Fruit fly (Drosophila melanogaster) whole organism, embryonic: ENCODE measurements around the gene CG10301.

Experiments used
- Aef1 ChIP-seq: fragments of 200-800 bp; sonication (Bioruptor generic); IDR thresholded peaks from 3 replicates; pipeline ENCODE4 v1.3.6; 2022; ENCODE audit warnings: missing biosample characterization, missing genetic modification characterization
- CG11398 ChIP-seq: fragments of 200-800 bp; sonication (Bioruptor generic); optimal IDR thresholded peaks from 2 replicates; lab custom pipeline; 2016; ENCODE audit warnings: missing biosample characterization, missing genetic modification characterization
- CG13296 ChIP-seq: fragments of 200-800 bp; sonication (Bioruptor generic); optimal IDR thresholded peaks from 3 replicates; lab custom pipeline; 2018; ENCODE audit warnings: missing biosample characterization, mild to moderate bottlenecking, missing genetic modification characterization
- CG16779 ChIP-seq: fragments of 200-800 bp; sonication (Bioruptor generic); IDR thresholded peaks from 2 replicates; pipeline ENCODE4 v1.3.6; 2022; ENCODE audit warnings: missing biosample characterization, missing genetic modification characterization
- CG17612 ChIP-seq: fragments of 200-800 bp; sonication (Bioruptor generic); IDR thresholded peaks from 2 replicates; pipeline ENCODE4 v1.3.6; 2022; ENCODE audit warnings: missing biosample characterization, missing genetic modification characterization
- CG18476 ChIP-seq: fragments of 200-800 bp; sonication (Bioruptor generic); optimal IDR thresholded peaks from 2 replicates; lab custom pipeline; 2016; ENCODE audit warnings: missing biosample characterization, mild to moderate bottlenecking, missing genetic modification characterization
- CG2129 ChIP-seq: fragments of 200-800 bp; sonication (Bioruptor generic); IDR thresholded peaks from 2 replicates; pipeline ENCODE4 v1.3.6; 2022; ENCODE audit warnings: missing biosample characterization, missing genetic modification characterization; ENCODE audit not compliant: partially characterized antibody
- CG30403 ChIP-seq: fragments of 200-800 bp; sonication (Bioruptor generic); optimal IDR thresholded peaks from 3 replicates; lab custom pipeline; 2016; ENCODE audit warnings: missing biosample characterization, missing genetic modification characterization
- CG3163 ChIP-seq: fragments of 200-800 bp; sonication (Bioruptor generic); optimal IDR thresholded peaks from 3 replicates; lab custom pipeline; 2016; ENCODE audit warnings: missing biosample characterization, missing genetic modification characterization
- CG32532 ChIP-seq: fragments of 200-800 bp; sonication (Bioruptor generic); IDR thresholded peaks from 2 replicates; pipeline ENCODE4 v1.3.6; 2022; ENCODE audit warnings: missing biosample characterization, missing genetic modification characterization
- CG3407 ChIP-seq: fragments of 200-800 bp; sonication (Bioruptor generic); optimal IDR thresholded peaks from 2 replicates; lab custom pipeline; 2018; ENCODE audit warnings: missing biosample characterization, mild to moderate bottlenecking, missing genetic modification characterization
- CG4730 ChIP-seq: fragments of 200-800 bp; sonication (Bioruptor generic); IDR thresholded peaks from 2 replicates; pipeline ENCODE4 v1.3.6; 2022; ENCODE audit warnings: missing biosample characterization, missing genetic modification characterization
- CG5953 ChIP-seq: fragments of 200-800 bp; sonication (Bioruptor generic); IDR thresholded peaks from 2 replicates; pipeline ENCODE4 v1.3.6; 2022; ENCODE audit warnings: missing biosample characterization, missing genetic modification characterization
- CG6272 ChIP-seq: fragments of 200-800 bp; sonication (Bioruptor generic); IDR thresholded peaks from 2 replicates; pipeline ENCODE4 v1.3.6; 2022; ENCODE audit warnings: missing biosample characterization, missing genetic modification characterization
- CG6854 ChIP-seq: fragments of 200-800 bp; sonication (Bioruptor generic); optimal IDR thresholded peaks from 3 replicates; lab custom pipeline; 2017; ENCODE audit warnings: missing biosample characterization, mild to moderate bottlenecking, missing genetic modification characterization
- CG8478 ChIP-seq: fragments of >200 bp; optimal IDR thresholded peaks from 2 replicates; lab custom pipeline; 2018
- CG8924 ChIP-seq: fragments of 200-800 bp; optimal IDR thresholded peaks from 3 replicates; lab custom pipeline; 2019; ENCODE audit warnings: missing biosample characterization, mild to moderate bottlenecking, missing genetic modification characterization, moderate library complexity
- CG8944 ChIP-seq: fragments of 200-800 bp; sonication (Bioruptor generic); optimal IDR thresholded peaks from 3 replicates; lab custom pipeline; 2016; ENCODE audit warnings: missing biosample characterization, missing genetic modification characterization
- CG9817 ChIP-seq: fragments of 200-800 bp; sonication (Bioruptor generic); optimal IDR thresholded peaks from 2 replicates; lab custom pipeline; 2018; ENCODE audit warnings: missing biosample characterization, mild to moderate bottlenecking, missing genetic modification characterization, moderate library complexity
- CG9876 ChIP-seq: fragments of 200-800 bp; sonication (Bioruptor generic); optimal IDR thresholded peaks from 2 replicates; lab custom pipeline; 2016; ENCODE audit warnings: missing biosample characterization, missing genetic modification characterization
- Doc2 ChIP-seq: fragments of 200-800 bp; sonication (Bioruptor generic); IDR thresholded peaks from 2 replicates; pipeline ENCODE4 v1.3.6; 2022; ENCODE audit warnings: missing biosample characterization, missing genetic modification characterization
- ERR ChIP-seq: fragments of 200-800 bp; sonication (Bioruptor generic); optimal IDR thresholded peaks from 2 replicates; lab custom pipeline; 2016; ENCODE audit warnings: missing biosample characterization, missing genetic modification characterization
- Fer3 ChIP-seq: fragments of 200-800 bp; sonication (Bioruptor generic); optimal IDR thresholded peaks from 2 replicates; lab custom pipeline; 2018; ENCODE audit warnings: missing biosample characterization, mild to moderate bottlenecking, missing genetic modification characterization, moderate library complexity
- GATAe ChIP-seq: fragments of 200-800 bp; sonication (Bioruptor generic); conservative IDR thresholded peaks from 2 replicates; pipeline ENCODE4 v1.3.6; 2022; ENCODE audit warnings: missing biosample characterization, missing genetic modification characterization
- Hey ChIP-seq: fragments of 200-800 bp; sonication (Bioruptor generic); optimal IDR thresholded peaks from 3 replicates; lab custom pipeline; 2018; ENCODE audit warnings: missing biosample characterization, mild to moderate bottlenecking, missing genetic modification characterization
- Hmx ChIP-seq: fragments of 200-800 bp; sonication (Bioruptor generic); optimal IDR thresholded peaks from 2 replicates; lab custom pipeline; 2016; ENCODE audit warnings: missing biosample characterization, missing genetic modification characterization
- Opbp ChIP-seq: fragments of 200-800 bp; sonication (Bioruptor generic); IDR thresholded peaks from 3 replicates; pipeline ENCODE4 v1.3.6; 2022; ENCODE audit warnings: missing biosample characterization, missing genetic modification characterization; ENCODE audit not compliant: partially characterized antibody
- Optix ChIP-seq: fragments of 200-800 bp; sonication (Bioruptor generic); IDR thresholded peaks from 3 replicates; pipeline ENCODE4 v1.3.6; 2022; ENCODE audit warnings: missing biosample characterization, missing genetic modification characterization
- Spps ChIP-seq: fragments of 200-800 bp; sonication (Bioruptor generic); optimal IDR thresholded peaks from 2 replicates; lab custom pipeline; 2018; ENCODE audit warnings: missing biosample characterization, mild to moderate bottlenecking, missing genetic modification characterization
- Usf ChIP-seq: fragments of 200-800 bp; sonication (Bioruptor generic); optimal IDR thresholded peaks from 2 replicates; lab custom pipeline; 2017; ENCODE audit warnings: missing genotype, missing biosample characterization, missing genetic modification characterization
- Xrp1 ChIP-seq: fragments of 200-800 bp; sonication (Bioruptor generic); IDR thresholded peaks from 2 replicates; pipeline ENCODE4 v1.3.6; 2022; ENCODE audit warnings: missing biosample characterization, missing genetic modification characterization
- aop ChIP-seq: fragments of 200-800 bp; sonication (Bioruptor generic); IDR thresholded peaks from 2 replicates; pipeline ENCODE4 v1.3.6; 2022; ENCODE audit warnings: missing biosample characterization, missing genetic modification characterization
- btn ChIP-seq: fragments of 200-800 bp; sonication (Bioruptor generic); optimal IDR thresholded peaks from 2 replicates; lab custom pipeline; 2016; ENCODE audit warnings: missing biosample characterization, missing genetic modification characterization
- cad ChIP-seq: fragments of >200 bp; optimal IDR thresholded peaks from 2 replicates; lab custom pipeline; 2017; ENCODE audit warnings: missing biosample characterization, missing genetic modification characterization
- ci ChIP-seq: fragments of 200-800 bp; sonication (Bioruptor generic); IDR thresholded peaks from 3 replicates; pipeline ENCODE4 v1.3.6; 2022; ENCODE audit warnings: missing biosample characterization, missing genetic modification characterization
- dati ChIP-seq: fragments of 200-800 bp; sonication (Bioruptor generic); IDR thresholded peaks from 2 replicates; pipeline ENCODE4 v1.3.6; 2022; ENCODE audit warnings: missing biosample characterization, missing genetic modification characterization
- en ChIP-seq: fragments of 200-800 bp; sonication (Bioruptor generic); optimal IDR thresholded peaks from 2 replicates; lab custom pipeline; 2016; ENCODE audit warnings: missing biosample characterization, missing genetic modification characterization
- exex ChIP-seq: fragments of 200-800 bp; sonication (Bioruptor generic); optimal IDR thresholded peaks from 4 replicates; lab custom pipeline; 2018; ENCODE audit warnings: missing biosample characterization, mild to moderate bottlenecking, missing genetic modification characterization, moderate library complexity
- ftz-f1 ChIP-seq: fragments of 200-800 bp; sonication (Bioruptor generic); optimal IDR thresholded peaks from 2 replicates; lab custom pipeline; 2016; ENCODE audit warnings: missing biosample characterization, missing genetic modification characterization
- gsb-n ChIP-seq: fragments of 200-800 bp; sonication (Bioruptor generic); optimal IDR thresholded peaks from 3 replicates; lab custom pipeline; 2018; ENCODE audit warnings: missing biosample characterization, mild to moderate bottlenecking, missing genetic modification characterization
- hkb ChIP-seq, 2 experiments: fragments of 200-800 bp in 1 of 2; fragments of >200 bp in 1 of 2; sonication (Bioruptor generic) in 1 of 2; IDR thresholded peaks in 1 of 2; optimal IDR thresholded peaks in 1 of 2; 2 replicates each; pipeline versions ENCODE4 v1.3.6 to Lab custom; 2017 to 2022; ENCODE audit warnings: missing biosample characterization in 1 of 2, missing genetic modification characterization in 1 of 2
- kah ChIP-seq: fragments of 200-800 bp; sonication (Bioruptor generic); optimal IDR thresholded peaks from 2 replicates; lab custom pipeline; 2018; ENCODE audit warnings: missing biosample characterization, mild to moderate bottlenecking, missing genetic modification characterization
- lilli ChIP-seq: fragments of 200-800 bp; sonication (Bioruptor generic); optimal IDR thresholded peaks from 3 replicates; lab custom pipeline; 2016; ENCODE audit warnings: missing biosample characterization, missing genetic modification characterization
- p53 ChIP-seq: fragments of 200-800 bp; sonication (Bioruptor generic); optimal IDR thresholded peaks from 2 replicates; lab custom pipeline; 2016; ENCODE audit warnings: missing biosample characterization, missing genetic modification characterization
- prd ChIP-seq, 3 experiments: fragments of >200 bp in 2 of 3; fragments of 200-800 bp in 1 of 3; sonication (Bioruptor generic) in 1 of 3; optimal IDR thresholded peaks in 2 of 3; IDR thresholded peaks in 1 of 3; 2 replicates in 2 of 3; 3 replicates in 1 of 3; pipeline versions ENCODE4 v1.3.6 to Lab custom; 2017 to 2022; ENCODE audit warnings: missing biosample characterization in 1 of 3, missing genetic modification characterization in 1 of 3
- ro ChIP-seq: fragments of 200-800 bp; sonication (Bioruptor generic); IDR thresholded peaks from 2 replicates; pipeline ENCODE4 v1.3.6; 2022; ENCODE audit warnings: missing biosample characterization, missing genetic modification characterization
- sens ChIP-seq: fragments of 200-800 bp; sonication (Bioruptor generic); peaks from one replicate; lab custom pipeline; 2016; ENCODE audit warnings: missing biosample characterization, missing genetic modification characterization
- slou ChIP-seq: fragments of 200-800 bp; sonication (Bioruptor generic); optimal IDR thresholded peaks from 3 replicates; lab custom pipeline; 2016; ENCODE audit warnings: missing biosample characterization, missing genetic modification characterization
- sna ChIP-seq: fragments of 200-800 bp; sonication (Bioruptor generic); IDR thresholded peaks from 2 replicates; pipeline ENCODE4 v1.3.6; 2022; ENCODE audit warnings: missing biosample characterization, missing genetic modification characterization; ENCODE audit not compliant: partially characterized antibody
- tio ChIP-seq: fragments of 200-800 bp; sonication (Bioruptor generic); optimal IDR thresholded peaks from 2 replicates; lab custom pipeline; 2017; ENCODE audit warnings: missing biosample characterization, missing genetic modification characterization, inconsistent platforms
- twi ChIP-seq: fragments of 200-800 bp; optimal IDR thresholded peaks from 2 replicates; lab custom pipeline; 2019; ENCODE audit warnings: missing biosample characterization, mild to moderate bottlenecking, missing genetic modification characterization, moderate library complexity
- zen ChIP-seq: fragments of 200-800 bp; sonication (Bioruptor generic); optimal IDR thresholded peaks from 3 replicates; lab custom pipeline; 2018; ENCODE audit warnings: missing biosample characterization, mild to moderate bottlenecking, missing genetic modification characterization, moderate library complexity
- zfh2 ChIP-seq: fragments of 200-800 bp; sonication (Bioruptor generic); optimal IDR thresholded peaks from 2 replicates; lab custom pipeline; 2016; ENCODE audit warnings: missing biosample characterization, missing genetic modification characterization

CG10301 gene

dm6 chr3R:23679911-23680336 lies 30.0 kb upstream of the CG10301 start, which contains the start of gene eIF3d1 (continued):
- TF ChIP-seq twi (tag; lab: Kevin White, UChicago) (no peak), Hmx (no peak), sna (GFP tag; lab: Robert Waterston, UW) (no peak), CG9876 (no peak), Usf (GFP tag; lab: Kevin White, UChicago) (no peak), zfh2 (GFP tag; lab: Kevin White, UChicago) (peak; percentile 22), sens (peak; percentile 77), CG11398 (GFP tag; lab: Kevin White, UChicago) (no peak), ftz-f1 (GFP tag; lab: Kevin White, UChicago) (peak; percentile 40), Fer3 (no peak), CG8478 (lab: Kevin White, UChicago) (no peak), Opbp (GFP tag; lab: Robert Waterston, UW) (peak; percentile 41; the same call in 1 of the 3 replicates), Hey (tag; lab: Kevin White, UChicago) (no peak), CG30403 (GFP tag; lab: Kevin White, UChicago) (peak; percentile 20), slou (GFP tag; lab: Kevin White, UChicago) (no peak), p53 (no peak), CG8944 (GFP tag; lab: Kevin White, UChicago) (no peak), CG18476 (no peak), Xrp1 (GFP tag; lab: Robert Waterston, UW) (no peak), CG13296 (GFP tag; lab: Kevin White, UChicago) (no peak), gsb-n (tag; lab: Kevin White, UChicago) (no peak), CG2129 (GFP tag; lab: Robert Waterston, UW) (no peak), exex (tag; lab: Kevin White, UChicago) (no peak), en (GFP tag; lab: Kevin White, UChicago) (no peak), cad (no peak), CG6272 (GFP tag; lab: Robert Waterston, UW) (no peak), Optix (no peak), CG8924 (tag; lab: Kevin White, UChicago) (no peak), Spps (tag; lab: Kevin White, UChicago) (no peak), Aef1 (GFP tag; lab: Robert Waterston, UW) (no peak), ro (GFP tag; lab: Robert Waterston, UW) (no peak), CG3163 (GFP tag; lab: Kevin White, UChicago) (peak; percentile 36), CG9817 (tag; lab: Kevin White, UChicago) (no peak), CG17612 (no peak), hkb (optimal IDR thresholded peaks at IDR 0.05; lab: Kevin White, UChicago) (no peak), hkb (GFP tag; IDR thresholded peaks at IDR 0.05; lab: Robert Waterston, UW) (no peak), lilli (GFP tag; lab: Kevin White, UChicago) (peak; percentile 29), ci (GFP tag; lab: Robert Waterston, UW) (no peak), CG4730 (GFP tag; lab: Robert Waterston, UW) (no peak), Doc2 (GFP tag; lab: Robert Waterston, UW) (no peak), ERR (no peak), CG32532 (GFP tag; lab: Robert Waterston, UW) (no peak), prd (optimal IDR thresholded peaks at IDR 0.05; lab: Kevin White, UChicago) (no peak), prd (GFP tag; IDR thresholded peaks at IDR 0.05; lab: Robert Waterston, UW) (no peak), CG16779 (GFP tag; lab: Robert Waterston, UW) (no peak), CG5953 (no peak), CG3407 (no peak), tio (GFP tag; lab: Kevin White, UChicago) (no peak), dati (GFP tag; lab: Robert Waterston, UW) (0 out of 2 replicates have a peak, but pooled peaks have one; percentile 20), CG6854 (GFP tag; lab: Kevin White, UChicago) (no peak), aop (GFP tag; lab: Robert Waterston, UW) (no peak), zen (tag; lab: Kevin White, UChicago) (no peak), kah (GFP tag; lab: Kevin White, UChicago) (no peak), GATAe (no peak), btn (no peak)
